Worm (Caenorhabditis elegans): ENCODE data around the gene K04C2.8.

Gene K04C2.8

ce11 chrIII:6897587-6898064, 27.5 kb downstream of the K04C2.8 start, which contains the start of gene T07E3.4:
TSS of gene T07E3.4 (plus strand) at chrIII:6898014.
- TF ChIP-seq dao-5 (tag; optimal IDR thresholded peaks at IDR 0.05) (no peak), W03F9.2 (tag; optimal IDR thresholded peaks at IDR 0.05) (peak; percentile 58), him-1 (tag; optimal IDR thresholded peaks at IDR 0.05) (no peak)

- TF ChIP-seq dao-5 (tag; optimal IDR thresholded peaks at IDR 0.05) (no peak), W03F9.2 (tag; optimal IDR thresholded peaks at IDR 0.05) (no peak), him-1 (tag; optimal IDR thresholded peaks at IDR 0.05) (no peak)
Measured at ce11 chrIII:6898518-6898917, 28.4 kb downstream of the K04C2.8 start.

ce11 chrIII:6900609-6901008, 30.5 kb downstream of the K04C2.8 start:
- TF ChIP-seq W03F9.2 (tag; optimal IDR thresholded peaks at IDR 0.05): no peak
- TF ChIP-seq dao-5 (tag; optimal IDR thresholded peaks at IDR 0.05): no peak
- no peak for TF ChIP-seq him-1 (tag; optimal IDR thresholded peaks at IDR 0.05)

DNA sequence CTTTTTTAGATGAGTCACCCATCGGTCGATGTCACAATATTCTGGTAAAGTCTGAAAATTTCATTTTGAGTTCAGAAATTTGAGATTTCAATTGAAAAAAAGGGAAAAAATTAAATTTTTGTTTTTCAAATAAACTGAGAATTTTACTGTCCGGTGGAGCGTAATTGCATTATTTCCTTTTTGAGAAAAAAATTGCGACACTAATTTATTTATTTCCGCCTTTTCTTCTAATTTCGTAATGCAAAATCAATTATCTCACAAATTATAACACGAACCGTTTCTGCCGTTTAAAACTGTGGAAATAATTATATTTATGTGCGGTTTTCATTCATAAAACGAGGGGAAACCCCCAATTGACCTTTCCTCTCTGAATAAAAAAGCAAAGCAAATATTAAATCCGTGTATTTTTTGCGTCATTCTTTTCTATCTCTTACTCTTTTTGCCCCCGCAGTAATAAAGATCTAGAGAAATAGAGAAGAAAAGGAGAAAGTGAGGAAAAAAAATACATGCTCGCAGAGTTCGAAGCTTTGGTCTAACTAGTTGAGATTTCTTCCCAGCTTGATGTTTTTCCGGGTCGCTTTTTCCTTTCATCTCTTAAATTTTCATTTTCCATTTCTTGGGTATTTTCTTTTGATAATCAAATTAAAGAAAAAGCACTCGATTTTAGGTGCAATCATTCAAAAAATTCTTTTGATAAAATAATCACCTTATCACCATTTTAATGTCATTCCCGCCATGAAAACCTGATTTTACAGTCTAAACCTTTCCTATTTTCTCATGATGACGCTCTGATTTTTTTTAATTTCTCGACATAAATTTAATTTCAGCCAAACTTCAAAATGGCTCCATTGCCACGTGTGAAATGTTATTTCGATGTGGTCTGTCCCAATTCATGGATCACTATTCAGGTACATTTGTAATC, 33.2 kb downstream of the K04C2.8 start, which contains the start of the genes brc-2 and T07E3.3:
TSS of gene brc-2 (minus strand) at position 51 of the 922 bp plus-strand sequence.
TSS of gene T07E3.3 (plus strand) at position 822 of the 922 bp plus-strand sequence.
- TF ChIP-seq him-1 (tag; optimal IDR thresholded peaks at IDR 0.05) (no peak), W03F9.2 (tag; optimal IDR thresholded peaks at IDR 0.05) (no peak), dao-5 (tag; optimal IDR thresholded peaks at IDR 0.05) (no peak)

- TF ChIP-seq him-1 (tag; optimal IDR thresholded peaks at IDR 0.05): no peak
- no peak for TF ChIP-seq dao-5 (tag; optimal IDR thresholded peaks at IDR 0.05)
- no peak for TF ChIP-seq W03F9.2 (tag; optimal IDR thresholded peaks at IDR 0.05)
Measured at ce11 chrIII:6904468-6904867, 34.4 kb downstream of the K04C2.8 start.

ce11 chrIII:6906409-6906808, 36.3 kb downstream of the K04C2.8 start, which contains the start of gene T07E3.2:
TSS of gene T07E3.2 (plus strand) at chrIII:6906709.
- no peak for TF ChIP-seq dao-5 (tag; optimal IDR thresholded peaks at IDR 0.05)
- TF ChIP-seq him-1 (tag; optimal IDR thresholded peaks at IDR 0.05): no peak
- TF ChIP-seq W03F9.2 (tag; optimal IDR thresholded peaks at IDR 0.05): no peak

DNA sequence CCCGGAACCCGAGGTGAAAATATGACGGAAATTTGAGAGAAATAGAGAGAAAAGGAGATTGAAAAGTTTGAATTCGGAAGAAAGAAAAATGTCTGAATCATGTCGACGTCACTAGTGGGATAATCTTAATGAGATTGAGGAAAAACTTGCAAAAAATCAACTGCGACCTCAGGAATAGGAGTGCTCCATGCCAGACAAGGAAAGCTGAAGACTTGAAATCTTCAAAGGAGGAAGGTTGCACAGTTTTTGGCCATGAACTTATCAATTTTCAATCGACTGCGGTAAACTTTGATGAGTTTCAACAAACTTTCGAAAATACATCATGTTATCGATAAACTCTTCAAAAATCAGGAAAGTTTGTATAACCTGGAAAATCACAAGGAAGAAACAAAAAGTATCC, 42.3 kb downstream of the K04C2.8 start, which contains the start of gene pdf-1:
TSS of gene pdf-1 (minus strand) at position 101 of the 400 bp plus-strand sequence.
- TF ChIP-seq dao-5 (tag; optimal IDR thresholded peaks at IDR 0.05) (no peak), W03F9.2 (tag; optimal IDR thresholded peaks at IDR 0.05) (no peak), him-1 (tag; optimal IDR thresholded peaks at IDR 0.05) (no peak)

DNA sequence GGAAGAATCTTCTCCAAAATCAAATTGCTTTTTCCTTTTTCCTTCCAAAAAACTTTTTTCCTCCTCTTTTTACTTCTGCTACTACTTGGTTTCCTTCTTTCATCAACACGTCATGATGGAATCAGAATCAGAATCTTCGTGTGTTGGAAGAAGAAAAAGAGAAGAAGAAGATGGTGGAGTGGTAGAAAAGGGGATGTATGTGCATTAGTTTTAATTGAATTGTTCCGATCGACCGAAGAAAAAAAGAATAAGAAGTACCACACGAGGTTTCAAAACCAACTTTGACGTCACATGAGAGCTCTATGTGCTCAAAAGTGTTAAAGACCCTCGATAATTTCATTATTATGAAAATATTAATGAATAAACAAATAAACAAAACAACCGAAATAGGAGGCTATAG, 44.7 kb downstream of the K04C2.8 start:
- TF ChIP-seq him-1 (tag; optimal IDR thresholded peaks at IDR 0.05): no peak
- no peak for TF ChIP-seq W03F9.2 (tag; optimal IDR thresholded peaks at IDR 0.05)
- no peak for TF ChIP-seq dao-5 (tag; optimal IDR thresholded peaks at IDR 0.05)

All from whole organism, L4/young adult.